Worm (Caenorhabditis elegans) whole organism, L4/young adult: ENCODE results near the gene dpf-2.

ENCODE experiments used
- W03F9.2 ChIP-seq: fragments of 150-350 bp; optimal IDR thresholded peaks from 2 replicates; lab custom pipeline; 2014; ENCODE audit warnings: missing biosample characterization, missing genetic modification characterization
- dao-5 ChIP-seq: sonication (generic microtip); optimal IDR thresholded peaks from 2 replicates; lab custom pipeline; 2016; ENCODE audit warnings: missing genotype, missing genetic modification characterization, moderate library complexity, missing compliant biosample characterization
- him-1 ChIP-seq: sonication (generic microtip); optimal IDR thresholded peaks from 2 replicates; lab custom pipeline; 2016; ENCODE audit warnings: missing genotype, missing genetic modification reagents, missing genetic modification characterization, missing compliant biosample characterization

- TF ChIP-seq dao-5 (tag; lab: Kevin White, UChicago) (no peak), W03F9.2 (no peak), him-1 (tag; lab: Kevin White, UChicago) (peak; percentile 25)
Observed at ce11 chrX:14815412-14815811, 16.2 kb upstream of the dpf-2 start.
